Worm (Caenorhabditis elegans) whole organism, late embryonic: ENCODE results near the gene C14A6.8.

Experiments
- ceh-34 ChIP-seq: sonication (generic microtip); optimal IDR thresholded peaks from 2 replicates; lab custom pipeline; 2016; ENCODE audit warnings: mild to moderate bottlenecking, missing genetic modification characterization, missing compliant biosample characterization
- ets-4 ChIP-seq: sonication (generic microtip); optimal IDR thresholded peaks from 2 replicates; lab custom pipeline; 2016; ENCODE audit warnings: missing genetic modification characterization, missing compliant biosample characterization
- madf-2 ChIP-seq: sonication (generic microtip); optimal IDR thresholded peaks from 2 replicates; lab custom pipeline; 2017; ENCODE audit warnings: missing genetic modification characterization, missing compliant biosample characterization

ce11 chrV:18158172-18158571 lies 13.3 kb downstream of the C14A6.8 start:
- TF ChIP-seq madf-2 (tag; lab: Kevin White, UChicago) (no peak), ceh-34 (tag; lab: Kevin White, UChicago) (no peak), ets-4 (tag; lab: Kevin White, UChicago) (no peak)
